Fruit fly (Drosophila melanogaster) whole organism: ENCODE data around the gene GABA-B-R1.

Experiments used
- CG8478 ChIP-seq: fragments of >200 bp; optimal IDR thresholded peaks from 2 replicates; lab custom pipeline; 2018; ENCODE audit warnings: inconsistent platforms
- Dll ChIP-seq: fragments of >200 bp; optimal IDR thresholded peaks from 2 replicates; lab custom pipeline; 2017
- EcR ChIP-seq, 2 experiments: fragments of >200 bp; optimal IDR thresholded peaks; 2 replicates each; lab custom pipeline; 2017; ENCODE audit warnings: missing biosample characterization in 2 of 2, missing genetic modification characterization in 2 of 2, missing genetic modification reagents in 2 of 2
- pan ChIP-seq: fragments of >200 bp; optimal IDR thresholded peaks from 2 replicates; lab custom pipeline; 2017
- psq ChIP-seq: fragments of >200 bp; optimal IDR thresholded peaks from 2 replicates; lab custom pipeline; 2017
- usp ChIP-seq: fragments of >200 bp; optimal IDR thresholded peaks from 2 replicates; lab custom pipeline; 2017; ENCODE audit warnings: missing biosample characterization, missing genetic modification characterization, mixed read lengths

The GABA-B-R1 gene

dm6 chr2L:15016031-15016430, at the start of gene GABA-B-R1:
TSS of gene GABA-B-R1 (plus strand) at chr2L:15016331.
- TF ChIP-seq pan (lab: Kevin White, UChicago) (no peak), CG8478 (lab: Kevin White, UChicago) (no peak), psq (lab: Kevin White, UChicago) (no peak), usp (GFP tag; lab: Kevin White, UChicago) (no peak), Dll (lab: Kevin White, UChicago) (no peak), EcR (GFP tag; optimal IDR thresholded peaks at IDR 0.05; lab: Kevin White, UChicago) (no peak)

- TF ChIP-seq CG8478 (lab: Kevin White, UChicago): no peak
- TF ChIP-seq EcR (GFP tag; optimal IDR thresholded peaks at IDR 0.05; lab: Kevin White, UChicago): no peak
- TF ChIP-seq Dll (lab: Kevin White, UChicago): no peak
- TF ChIP-seq psq (lab: Kevin White, UChicago): no peak
- no peak for TF ChIP-seq pan (lab: Kevin White, UChicago)
- no peak for TF ChIP-seq usp (GFP tag; lab: Kevin White, UChicago)
These were observed 44.0 kb upstream of the GABA-B-R1 start, which contains the start of gene side-II for dm6 chr2L:14972133-14972532. TSS of gene side-II (minus strand) at chr2L:14972300.

dm6 chr2L:14972836-14973235, 43.3 kb upstream of the GABA-B-R1 start:
- TF ChIP-seq psq (lab: Kevin White, UChicago) (no peak), EcR (GFP tag; optimal IDR thresholded peaks at IDR 0.05; lab: Kevin White, UChicago) (no peak), usp (GFP tag; lab: Kevin White, UChicago) (no peak), Dll (lab: Kevin White, UChicago) (no peak), pan (lab: Kevin White, UChicago) (no peak), CG8478 (lab: Kevin White, UChicago) (no peak)

dm6 chr2L:14992889-14993288, 23.2 kb upstream of the GABA-B-R1 start:
- TF ChIP-seq EcR (GFP tag; optimal IDR thresholded peaks at IDR 0.05; lab: Kevin White, UChicago): no peak
- TF ChIP-seq usp (GFP tag; lab: Kevin White, UChicago): no peak
- no peak for TF ChIP-seq psq (lab: Kevin White, UChicago)
- no peak for TF ChIP-seq CG8478 (lab: Kevin White, UChicago)
- TF ChIP-seq pan (lab: Kevin White, UChicago): no peak

- TF ChIP-seq pan (lab: Kevin White, UChicago) (no peak), usp (GFP tag; lab: Kevin White, UChicago) (no peak), CG8478 (lab: Kevin White, UChicago) (no peak), psq (lab: Kevin White, UChicago) (no peak), Dll (lab: Kevin White, UChicago) (no peak), EcR (GFP tag; optimal IDR thresholded peaks at IDR 0.05; lab: Kevin White, UChicago) (no peak)
These were observed 21.2 kb upstream of the GABA-B-R1 start for dm6 chr2L:14994834-14995506.

dm6 chr2L:14995594-14996463, 20.3 kb upstream of the GABA-B-R1 start:
- TF ChIP-seq Dll (lab: Kevin White, UChicago) (peak; percentile 26), pan (lab: Kevin White, UChicago) (no peak), EcR (GFP tag; optimal IDR thresholded peaks at IDR 0.05; lab: Kevin White, UChicago) (peak in 1 of 2 experiments; percentile 3), usp (GFP tag; lab: Kevin White, UChicago) (no peak)

dm6 chr2L:14997370-14997769, 18.8 kb upstream of the GABA-B-R1 start, which contains the start of gene mol:
TSS of gene mol (minus strand) at chr2L:14997559.
- no peak for TF ChIP-seq psq (lab: Kevin White, UChicago)
- TF ChIP-seq Dll (lab: Kevin White, UChicago): peak; percentile 37

- TF ChIP-seq psq (lab: Kevin White, UChicago) (no peak), EcR (GFP tag; optimal IDR thresholded peaks at IDR 0.05; lab: Kevin White, UChicago) (no peak), usp (GFP tag; lab: Kevin White, UChicago) (no peak), pan (lab: Kevin White, UChicago) (no peak), Dll (lab: Kevin White, UChicago) (no peak), CG8478 (lab: Kevin White, UChicago) (no peak)
These were observed 15.8 kb upstream of the GABA-B-R1 start for dm6 chr2L:15000360-15000759.

dm6 chr2L:15001847-15002246, 14.3 kb upstream of the GABA-B-R1 start:
- TF ChIP-seq usp (GFP tag; lab: Kevin White, UChicago) (no peak), pan (lab: Kevin White, UChicago) (no peak), Dll (lab: Kevin White, UChicago) (no peak), psq (lab: Kevin White, UChicago) (no peak), EcR (GFP tag; optimal IDR thresholded peaks at IDR 0.05; lab: Kevin White, UChicago) (no peak), CG8478 (lab: Kevin White, UChicago) (no peak)

dm6 chr2L:15005505-15005904, 10.6 kb upstream of the GABA-B-R1 start, which contains the start of gene DCTN5-p25:
TSS of gene DCTN5-p25 (plus strand) at chr2L:15005733.
- TF ChIP-seq EcR (GFP tag; optimal IDR thresholded peaks at IDR 0.05; lab: Kevin White, UChicago) (no peak), psq (lab: Kevin White, UChicago) (no peak), CG8478 (lab: Kevin White, UChicago) (no peak), Dll (lab: Kevin White, UChicago) (no peak), usp (GFP tag; lab: Kevin White, UChicago) (no peak), pan (lab: Kevin White, UChicago) (no peak)

dm6 chr2L:15007331-15007863, 8.7 kb upstream of the GABA-B-R1 start, which contains the start of the genes Ankrd49 and NC2beta:
TSS of gene Ankrd49 (minus strand) at chr2L:15007431.
TSS of gene NC2beta (plus strand) at chr2L:15007813.
- TF ChIP-seq pan (lab: Kevin White, UChicago) (no peak), Dll (lab: Kevin White, UChicago) (no peak), psq (lab: Kevin White, UChicago) (no peak), CG8478 (lab: Kevin White, UChicago) (no peak), usp (GFP tag; lab: Kevin White, UChicago) (no peak), EcR (GFP tag; optimal IDR thresholded peaks at IDR 0.05; lab: Kevin White, UChicago) (no peak)
